Worm (Caenorhabditis elegans): ENCODE results near the gene ift-81.

- TF ChIP-seq lsy-2 (tag; optimal IDR thresholded peaks at IDR 0.05) (no peak), dpl-1 (GFP tag; optimal IDR thresholded peaks at IDR 0.05) (peak; percentile 34), Y5F2A.4 (GFP tag; optimal IDR thresholded peaks at IDR 0.05) (no peak), mdl-1 (tag; optimal IDR thresholded peaks at IDR 0.05) (no peak), unc-62 (GFP tag; optimal IDR thresholded peaks at IDR 0.05 in 1 of 2) (peak in 1 of 2 experiments; percentile 96), unc-62 (tag; optimal IDR thresholded peaks at IDR 0.05) (no peak), attf-4 (tag; optimal IDR thresholded peaks at IDR 0.05) (no peak), nhr-77 (tag; optimal IDR thresholded peaks at IDR 0.05) (peak; percentile 22)
Observed at ce11 chrX:5279170-5279635, 19.2 kb upstream of the ift-81 start, which contains the start of gene Y34B4A.2.

Data from whole organism, L4 larva.